Fruit fly (Drosophila melanogaster) whole organism, pupa: ENCODE measurements around the gene se.

Experiments
- CG12605 ChIP-seq: fragments of 200-800 bp; sonication (Bioruptor generic); IDR thresholded peaks from 2 replicates; pipeline ENCODE4 v1.3.6; 2022; ENCODE audit warnings: missing biosample characterization, missing genetic modification characterization
- CG14655 ChIP-seq: fragments of 200-800 bp; sonication (Bioruptor generic); optimal IDR thresholded peaks from 3 replicates; lab custom pipeline; 2017; ENCODE audit warnings: mild to moderate bottlenecking, missing biosample characterization, missing genetic modification reagents, missing genetic modification characterization
- CG15710 ChIP-seq: fragments of 200-800 bp; sonication (Bioruptor generic); optimal IDR thresholded peaks from 2 replicates; lab custom pipeline; 2018; ENCODE audit warnings: missing biosample characterization, mild to moderate bottlenecking, missing genetic modification characterization, moderate library complexity
- CG17806 ChIP-seq: fragments of 200-800 bp; sonication (Bioruptor generic); optimal IDR thresholded peaks from 2 replicates; lab custom pipeline; 2018; ENCODE audit warnings: missing biosample characterization, mild to moderate bottlenecking, missing genetic modification characterization, moderate library complexity
- CG34367 ChIP-seq: fragments of 200-800 bp; sonication (Bioruptor generic); optimal IDR thresholded peaks from 2 replicates; lab custom pipeline; 2018; ENCODE audit warnings: missing biosample characterization, mild to moderate bottlenecking, missing genetic modification characterization
- CG4496 ChIP-seq: fragments of 200-800 bp; sonication (Bioruptor generic); IDR thresholded peaks from 3 replicates; pipeline ENCODE4 v1.3.6; 2022; ENCODE audit warnings: missing biosample characterization, missing genetic modification characterization
- CG9948 ChIP-seq: fragments of 200-800 bp; sonication (Bioruptor generic); optimal IDR thresholded peaks from 2 replicates; lab custom pipeline; 2018; ENCODE audit warnings: missing biosample characterization, mild to moderate bottlenecking, missing genetic modification characterization, moderate library complexity
- D1 ChIP-seq: fragments of 200-800 bp; sonication (Bioruptor generic); optimal IDR thresholded peaks from 2 replicates; lab custom pipeline; 2018; ENCODE audit warnings: missing biosample characterization, mild to moderate bottlenecking, missing genetic modification characterization, moderate library complexity
- EcR ChIP-seq: fragments of 200-800 bp; sonication (Bioruptor generic); optimal IDR thresholded peaks from 3 replicates; lab custom pipeline; 2019; ENCODE audit warnings: missing biosample characterization, missing genetic modification characterization, mild to moderate bottlenecking, moderate library complexity, missing genetic modification reagents
- Ets98B ChIP-seq: fragments of 200-800 bp; sonication (Bioruptor generic); IDR thresholded peaks from 2 replicates; pipeline ENCODE4 v1.3.6; 2022; ENCODE audit warnings: missing biosample characterization, missing genetic modification characterization
- Pif1A ChIP-seq: fragments of 200-800 bp; sonication (Bioruptor generic); optimal IDR thresholded peaks from 3 replicates; lab custom pipeline; 2016; ENCODE audit warnings: missing biosample characterization, missing genetic modification characterization
- Pif1B ChIP-seq: fragments of 200-800 bp; sonication (Bioruptor generic); optimal IDR thresholded peaks from 3 replicates; lab custom pipeline; 2016; ENCODE audit warnings: missing biosample characterization, missing genetic modification characterization
- fd96Ca ChIP-seq: fragments of 200-800 bp; sonication (Bioruptor generic); IDR thresholded peaks from 3 replicates; pipeline ENCODE4 v1.3.6; 2022; ENCODE audit warnings: missing biosample characterization, missing genetic modification characterization
- rn ChIP-seq: fragments of 200-800 bp; sonication (Bioruptor generic); IDR thresholded peaks from 2 replicates; pipeline ENCODE4 v1.3.6; 2022; ENCODE audit warnings: missing biosample characterization, missing genetic modification characterization

DNA sequence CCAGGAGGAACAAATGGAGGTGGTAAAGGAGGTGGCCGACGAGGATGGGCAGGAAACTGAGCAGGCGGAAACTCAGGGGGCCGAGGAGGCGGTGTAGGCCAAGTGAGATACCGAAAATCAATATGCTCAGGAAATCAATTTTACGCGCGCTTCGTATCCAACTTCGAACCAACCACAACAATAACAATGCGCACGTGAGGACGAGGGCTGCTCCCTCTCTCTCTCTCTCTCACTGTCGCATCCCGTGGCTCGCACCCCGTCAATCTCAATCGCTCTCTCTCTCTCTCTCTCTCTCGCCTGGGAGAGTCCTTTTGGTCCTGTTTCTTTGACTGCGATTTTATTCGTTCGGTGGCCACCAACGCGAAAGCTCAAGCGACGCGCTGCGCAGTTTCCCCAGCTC lies 7.9 kb upstream of the se start, which contains the start of gene CG6765:
- TF ChIP-seq D1 (tag; lab: Kevin White, UChicago): no peak
- TF ChIP-seq Ets98B (GFP tag; lab: Robert Waterston, UW): no peak
- TF ChIP-seq fd96Ca (GFP tag; lab: Robert Waterston, UW): no peak
- TF ChIP-seq EcR (GFP tag; lab: Kevin White, UChicago): no peak
- no peak for TF ChIP-seq CG34367 (tag; lab: Kevin White, UChicago)
- TF ChIP-seq rn (GFP tag; lab: Robert Waterston, UW): no peak
- no peak for TF ChIP-seq CG12605
- TF ChIP-seq CG4496: no peak
- no peak for TF ChIP-seq CG15710 (tag; lab: Kevin White, UChicago)
- no peak for TF ChIP-seq Pif1A (GFP tag; lab: Kevin White, UChicago)
- TF ChIP-seq Pif1B (GFP tag; lab: Kevin White, UChicago): no peak
- no peak for TF ChIP-seq CG9948 (tag; lab: Kevin White, UChicago)
- TF ChIP-seq CG17806: no peak
- no peak for TF ChIP-seq CG14655 (GFP tag; lab: Kevin White, UChicago)
